Worm (Caenorhabditis elegans) whole organism, L1 larva: ENCODE data around the gene gst-37.
A peak's percentile ranks its signal among the peaks of the same experiment; 100 is the strongest.

Source experiments
- C04F5.9 ChIP-seq: sonication (generic microtip); optimal IDR thresholded peaks from 2 replicates; lab custom pipeline; 2016; ENCODE audit warnings: missing genetic modification characterization, missing compliant biosample characterization
- C16A3.4 ChIP-seq: fragments of 150-350 bp; optimal IDR thresholded peaks from 2 replicates; lab custom pipeline; 2014; ENCODE audit warnings: missing biosample characterization, missing genetic modification characterization
- F16B12.6 ChIP-seq: fragments of 150-350 bp; optimal IDR thresholded peaks from 2 replicates; lab custom pipeline; 2014; ENCODE audit warnings: missing biosample characterization, missing genetic modification characterization
- alr-1 ChIP-seq: fragments of 200-800 bp; sonication (Bioruptor generic); optimal IDR thresholded peaks from 2 replicates; lab custom pipeline; 2018; ENCODE audit warnings: borderline replicate concordance, mild to moderate bottlenecking, missing genetic modification characterization, missing compliant biosample characterization
- ceh-8 ChIP-seq: fragments of 200-800 bp; sonication (Bioruptor generic); optimal IDR thresholded peaks from 2 replicates; lab custom pipeline; 2018; ENCODE audit warnings: mild to moderate bottlenecking, missing genetic modification characterization, moderate library complexity, missing compliant biosample characterization
- ceh-82 ChIP-seq, 3 experiments: fragments of 150-350 bp in 1 of 3; sonication (generic microtip) in 2 of 3; optimal IDR thresholded peaks; 2 replicates each; lab custom pipeline; 2014 to 2017; ENCODE audit warnings: missing biosample characterization in 3 of 3, missing genetic modification characterization in 3 of 3
- ceh-88 ChIP-seq: fragments of 200-800 bp; sonication (Bioruptor generic); IDR thresholded peaks from 2 replicates; pipeline ENCODE4 v1.3.6; 2022; ENCODE audit warnings: missing genetic modification characterization, missing compliant biosample characterization
- ces-1 ChIP-seq: fragments of 150-350 bp; optimal IDR thresholded peaks from 2 replicates; lab custom pipeline; 2014; ENCODE audit warnings: missing biosample characterization, missing genetic modification reagents, missing genetic modification characterization
- efl-1 ChIP-seq, 4 experiments: fragments of 150-350 bp; optimal IDR thresholded peaks in 3 of 4; peaks in 1 of 4; 1 replicate in 1 of 4; 2 replicates in 3 of 4; lab custom pipeline; 2014; ENCODE audit warnings: missing biosample characterization in 2 of 4, missing genetic modification characterization in 2 of 4, missing genetic modification reagents in 2 of 4
- elt-3 ChIP-seq, 6 experiments: fragments of 150-350 bp in 1 of 6; sonication (generic microtip); optimal IDR thresholded peaks; 2 replicates each; lab custom pipeline; 2017 to 2018; ENCODE audit warnings: missing biosample characterization in 6 of 6, missing genetic modification characterization in 6 of 6, inconsistent platforms in 1 of 6
- ets-5 ChIP-seq: fragments of 200-800 bp; sonication (Bioruptor generic); IDR thresholded peaks from 2 replicates; pipeline ENCODE4 v1.3.6; 2022; ENCODE audit warnings: missing genetic modification characterization, missing compliant biosample characterization
- fkh-10 ChIP-seq: sonication (generic microtip); optimal IDR thresholded peaks from 2 replicates; lab custom pipeline; 2017; ENCODE audit warnings: missing biosample characterization, missing genetic modification reagents, missing genetic modification characterization
- fkh-8 ChIP-seq: sonication (generic microtip); optimal IDR thresholded peaks from 2 replicates; lab custom pipeline; 2016; ENCODE audit warnings: mild to moderate bottlenecking, missing genetic modification characterization, missing compliant biosample characterization
- fos-1 ChIP-seq: fragments of 150-350 bp; optimal IDR thresholded peaks from 2 replicates; lab custom pipeline; 2014; ENCODE audit warnings: missing biosample characterization, missing genetic modification characterization
- hlh-4 ChIP-seq: sonication (generic microtip); optimal IDR thresholded peaks from 2 replicates; lab custom pipeline; 2016; ENCODE audit warnings: mild to moderate bottlenecking, missing genetic modification characterization, missing compliant biosample characterization
- irx-1 ChIP-seq: sonication (generic microtip); optimal IDR thresholded peaks from 2 replicates; lab custom pipeline; 2016; ENCODE audit warnings: missing genetic modification characterization, missing compliant biosample characterization
- isw-1 ChIP-seq: fragments of 200-800 bp; sonication (Bioruptor generic); IDR thresholded peaks from 2 replicates; pipeline ENCODE4 v1.3.6; 2022; ENCODE audit warnings: missing genetic modification characterization, missing compliant biosample characterization
- lin-14 ChIP-seq: fragments of 200-800 bp; sonication (Bioruptor generic); optimal IDR thresholded peaks from 2 replicates; lab custom pipeline; 2018; ENCODE audit warnings: mild to moderate bottlenecking, missing genetic modification characterization, moderate library complexity, missing compliant biosample characterization
- lin-15B ChIP-seq: fragments of 150-350 bp; sonication (generic microtip); optimal IDR thresholded peaks from 3 replicates; lab custom pipeline; 2014; ENCODE audit warnings: missing biosample characterization, missing genetic modification characterization
- lin-35 ChIP-seq, 2 experiments: fragments of 150-350 bp; optimal IDR thresholded peaks; 2 replicates each; lab custom pipeline; 2014; ENCODE audit warnings: missing biosample characterization in 2 of 2, missing genetic modification characterization in 2 of 2, missing genetic modification reagents in 2 of 2
- lir-3 ChIP-seq: sonication (generic microtip); optimal IDR thresholded peaks from 2 replicates; lab custom pipeline; 2016; ENCODE audit warnings: mild to moderate bottlenecking, missing genetic modification characterization, moderate library complexity, missing compliant biosample characterization; ENCODE audit not compliant: poor library complexity
- mab-9 ChIP-seq: fragments of 200-800 bp; sonication (Bioruptor generic); IDR thresholded peaks from 2 replicates; pipeline ENCODE4 v1.3.6; 2022; ENCODE audit warnings: missing genetic modification reagents, missing genetic modification characterization, missing compliant biosample characterization
- mef-2 ChIP-seq: fragments of 150-350 bp; optimal IDR thresholded peaks from 2 replicates; lab custom pipeline; 2014; ENCODE audit warnings: missing biosample characterization, missing genetic modification characterization
- nhr-11 ChIP-seq: fragments of 150-350 bp; optimal IDR thresholded peaks from 2 replicates; lab custom pipeline; 2014; ENCODE audit warnings: missing biosample characterization, missing genetic modification characterization
- nhr-12 ChIP-seq: sonication (generic microtip); optimal IDR thresholded peaks from 2 replicates; lab custom pipeline; 2017; ENCODE audit warnings: missing biosample characterization, missing genetic modification characterization
- nhr-19 ChIP-seq: fragments of 200-800 bp; sonication (Bioruptor generic); conservative IDR thresholded peaks from 2 replicates; pipeline ENCODE4 v1.3.6; 2022; ENCODE audit warnings: missing genetic modification characterization, missing compliant biosample characterization
- nhr-28 ChIP-seq: fragments of 150-350 bp; optimal IDR thresholded peaks from 2 replicates; lab custom pipeline; 2014; ENCODE audit warnings: missing biosample characterization, missing genetic modification characterization
- nhr-71 ChIP-seq: sonication (generic microtip); optimal IDR thresholded peaks from 2 replicates; lab custom pipeline; 2016; ENCODE audit warnings: mild to moderate bottlenecking, missing genetic modification characterization, moderate library complexity, missing compliant biosample characterization
- nhr-76 ChIP-seq: sonication (generic microtip); optimal IDR thresholded peaks from 2 replicates; lab custom pipeline; 2017; ENCODE audit warnings: missing biosample characterization, missing genetic modification characterization
- nhr-77 ChIP-seq: fragments of 150-350 bp; optimal IDR thresholded peaks from 2 replicates; lab custom pipeline; 2014; ENCODE audit warnings: missing biosample characterization, missing genetic modification characterization
- nhr-90 ChIP-seq: sonication (generic microtip); optimal IDR thresholded peaks from 2 replicates; lab custom pipeline; 2016; ENCODE audit warnings: mild to moderate bottlenecking, missing genetic modification characterization, missing compliant biosample characterization; ENCODE audit not compliant: poor library complexity
- pag-3 ChIP-seq: sonication (generic microtip); optimal IDR thresholded peaks from 2 replicates; lab custom pipeline; 2017; ENCODE audit warnings: missing genetic modification characterization, mild to moderate bottlenecking, missing compliant biosample characterization, antibody characterized with exemption, borderline replicate concordance; ENCODE audit not compliant: insufficient read depth
- snpc-4 ChIP-seq: fragments of 150-350 bp; optimal IDR thresholded peaks from 2 replicates; lab custom pipeline; 2014; ENCODE audit warnings: missing biosample characterization, missing genetic modification characterization
- snu-23 ChIP-seq: sonication (generic microtip); optimal IDR thresholded peaks from 2 replicates; lab custom pipeline; 2016; ENCODE audit warnings: missing genetic modification characterization, missing compliant biosample characterization
- sox-4 ChIP-seq: sonication (generic microtip); optimal IDR thresholded peaks from 2 replicates; lab custom pipeline; 2016; ENCODE audit warnings: missing genetic modification characterization, missing compliant biosample characterization
- sup-37 ChIP-seq: fragments of 200-800 bp; sonication (Bioruptor generic); optimal IDR thresholded peaks from 2 replicates; lab custom pipeline; 2018; ENCODE audit warnings: mild to moderate bottlenecking, missing genetic modification characterization, missing compliant biosample characterization
- swsn-7 ChIP-seq: sonication (generic microtip); optimal IDR thresholded peaks from 2 replicates; lab custom pipeline; 2016; ENCODE audit warnings: missing genetic modification characterization, missing compliant biosample characterization
- unc-130 ChIP-seq: fragments of 150-350 bp; optimal IDR thresholded peaks from 2 replicates; lab custom pipeline; 2017; ENCODE audit warnings: missing biosample characterization, missing genetic modification characterization, inconsistent platforms
- unc-30 ChIP-seq: sonication (generic microtip); optimal IDR thresholded peaks from 2 replicates; lab custom pipeline; 2017; ENCODE audit warnings: missing biosample characterization, missing genetic modification characterization
- unc-98 ChIP-seq: fragments of 200-800 bp; sonication (Bioruptor generic); IDR thresholded peaks from 2 replicates; pipeline ENCODE4 v1.3.6; 2022; ENCODE audit warnings: missing genetic modification characterization, missing compliant biosample characterization
- vab-15 ChIP-seq: sonication (generic microtip); optimal IDR thresholded peaks from 2 replicates; lab custom pipeline; 2017; ENCODE audit warnings: missing genotype, mild to moderate bottlenecking, missing genetic modification characterization, missing compliant biosample characterization
- xbp-1 ChIP-seq: sonication (generic microtip); optimal IDR thresholded peaks from 2 replicates; lab custom pipeline; 2016; ENCODE audit warnings: missing genetic modification characterization, missing compliant biosample characterization
- zag-1 ChIP-seq: fragments of 150-350 bp; optimal IDR thresholded peaks from 2 replicates; lab custom pipeline; 2014; ENCODE audit warnings: missing biosample characterization, missing genetic modification characterization
- zip-4 ChIP-seq: fragments of 200-800 bp; sonication (Bioruptor generic); optimal IDR thresholded peaks from 2 replicates; lab custom pipeline; 2018; ENCODE audit warnings: mild to moderate bottlenecking, missing genetic modification characterization, moderate library complexity, missing compliant biosample characterization
- ztf-11 ChIP-seq, 2 experiments: sonication (generic microtip); optimal IDR thresholded peaks; 2 replicates each; lab custom pipeline; 2016 to 2017; ENCODE audit warnings: missing genetic modification characterization in 2 of 2, missing biosample characterization in 1 of 2, missing compliant biosample characterization in 1 of 2

The gst-37 gene

ce11 chrV:1918030-1918559, 3.3 kb upstream of the gst-37 start, which contains the start of gene Y32G9A.2 (continued):
- TF ChIP-seq mab-9 (GFP tag; lab: Robert Waterston, UW): no peak
- no peak for TF ChIP-seq irx-1 (tag; lab: Kevin White, UChicago)
- peak; percentile 62 to 64 for TF ChIP-seq efl-1 (optimal IDR thresholded peaks at IDR 0.05; lab: Kevin White, UChicago)
- peak; percentile 59 to 94 for TF ChIP-seq efl-1 (GFP tag; optimal IDR thresholded peaks at IDR 0.05 in 1 of 2; lab: Kevin White, UChicago)
- TF ChIP-seq nhr-71: no peak
- peak; percentile 6; the same call in 1 of the 2 replicates for TF ChIP-seq isw-1 (GFP tag; lab: Robert Waterston, UW)
- peak; percentile 30 for TF ChIP-seq swsn-7 (tag; lab: Kevin White, UChicago)
- no peak for TF ChIP-seq fkh-8 (tag; lab: Kevin White, UChicago)
- TF ChIP-seq C16A3.4: peak; percentile 53
- TF ChIP-seq elt-3 (tag; optimal IDR thresholded peaks at IDR 0.05; lab: Kevin White, UChicago): no peak
- no peak for TF ChIP-seq sup-37 (GFP tag; lab: Kevin White, UChicago)
- TF ChIP-seq ztf-11 (tag; optimal IDR thresholded peaks at IDR 0.05; lab: Kevin White, UChicago): no peak
- TF ChIP-seq ces-1 (GFP tag; lab: Kevin White, UChicago): no peak
- no peak for TF ChIP-seq snpc-4 (tag; lab: Kevin White, UChicago)
- no peak for TF ChIP-seq sox-4 (tag; lab: Kevin White, UChicago)
- no peak for TF ChIP-seq ceh-8 (GFP tag; lab: Kevin White, UChicago)
- TF ChIP-seq hlh-4 (tag; lab: Kevin White, UChicago): no peak
- TF ChIP-seq unc-130: no peak
- TF ChIP-seq pag-3 (tag; lab: Kevin White, UChicago): no peak
- peak; percentile 63 for TF ChIP-seq snu-23 (GFP tag; lab: Kevin White, UChicago)
- TF ChIP-seq lin-14 (GFP tag; lab: Kevin White, UChicago): no peak
- no peak for TF ChIP-seq nhr-12 (tag; lab: Kevin White, UChicago)
- TF ChIP-seq lin-15B (tag; lab: Kevin White, UChicago): peak; percentile 22
- TF ChIP-seq xbp-1: peak; percentile 1
- peak; percentile 42 for TF ChIP-seq nhr-90 (tag; lab: Kevin White, UChicago)
- no peak for TF ChIP-seq vab-15 (tag; lab: Kevin White, UChicago)
- no peak for TF ChIP-seq nhr-19 (GFP tag; lab: Robert Waterston, UW)
- no peak for TF ChIP-seq unc-30
- TF ChIP-seq unc-98 (GFP tag; lab: Robert Waterston, UW): no peak
- no peak for TF ChIP-seq ets-5 (GFP tag; lab: Robert Waterston, UW)
- TF ChIP-seq mef-2 (tag; lab: Kevin White, UChicago): no peak
- TF ChIP-seq nhr-77 (tag; lab: Kevin White, UChicago): peak; percentile 16
- no peak for TF ChIP-seq fkh-10 (GFP tag; lab: Kevin White, UChicago)
- TF ChIP-seq ceh-82 (tag; optimal IDR thresholded peaks at IDR 0.05; lab: Kevin White, UChicago): peak in 1 of 3 experiments; percentile 36
- TF ChIP-seq C04F5.9: no peak
- TF ChIP-seq zip-4 (GFP tag; lab: Kevin White, UChicago): no peak
- no peak for TF ChIP-seq nhr-76

DNA sequence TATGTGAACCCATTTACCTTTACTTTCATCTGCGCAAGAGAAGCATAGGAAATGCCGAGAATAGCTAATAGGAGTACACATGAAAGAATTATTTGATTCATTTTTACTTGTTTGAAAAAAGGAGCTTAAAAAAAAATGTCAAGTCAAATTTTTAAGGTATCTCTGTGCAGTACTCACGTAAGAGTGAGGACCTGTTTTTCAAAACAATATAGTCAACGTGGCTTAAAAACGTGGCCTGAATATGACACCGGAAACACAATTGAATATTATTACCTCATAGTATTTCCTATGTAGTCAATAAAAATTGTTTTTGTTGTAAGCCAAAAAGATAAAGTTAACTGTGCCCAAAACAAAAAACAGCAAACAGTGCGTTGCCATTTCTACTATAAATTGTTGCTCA, 1.3 kb upstream of the gst-37 start, which contains the start of gene Y32G9A.12:
Gene Y32G9A.12, minus strand, starts transcription at position 101 of the 400 bp plus-strand sequence.
- no peak for TF ChIP-seq alr-1 (tag; lab: Kevin White, UChicago)
- TF ChIP-seq lin-15B (tag; lab: Kevin White, UChicago): no peak
- TF ChIP-seq lir-3 (tag; lab: Kevin White, UChicago): no peak
- TF ChIP-seq ceh-88: no peak
- TF ChIP-seq fos-1: no peak
- no peak for TF ChIP-seq F16B12.6 (tag; lab: Kevin White, UChicago)
- TF ChIP-seq nhr-11: no peak
- no peak for TF ChIP-seq zag-1 (tag; lab: Kevin White, UChicago)
- no peak for TF ChIP-seq lin-35 (GFP tag; optimal IDR thresholded peaks at IDR 0.05; lab: Kevin White, UChicago)
- TF ChIP-seq nhr-28 (tag; lab: Kevin White, UChicago): no peak
